Worm (Caenorhabditis elegans): ENCODE measurements around the gene mdt-4.

- no peak for TF ChIP-seq sea-2 (GFP tag; IDR thresholded peaks at IDR 0.05)
- TF ChIP-seq hlh-26 (GFP tag; conservative IDR thresholded peaks at IDR 0.05): no peak
- TF ChIP-seq zim-3 (tag; optimal IDR thresholded peaks at IDR 0.05): no peak
- TF ChIP-seq K11D2.4 (GFP tag; IDR thresholded peaks at IDR 0.05): no peak
- no peak for TF ChIP-seq B0261.1 (tag; optimal IDR thresholded peaks at IDR 0.05)
- TF ChIP-seq ztf-26 (tag; optimal IDR thresholded peaks at IDR 0.05): no peak
- no peak for TF ChIP-seq F33H1.4 (GFP tag; IDR thresholded peaks at IDR 0.05)
- TF ChIP-seq egrh-3 (GFP tag; IDR thresholded peaks at IDR 0.05): no peak
- TF ChIP-seq bed-2 (GFP tag; IDR thresholded peaks at IDR 0.05): no peak
Observed at ce11 chrII:4975311-4975710, 31.6 kb upstream of the mdt-4 start.
